Worm (Caenorhabditis elegans) whole organism, young adult: Measurements from ENCODE around the gene pqn-63.

Experiments
- B0019.2 ChIP-seq: fragments of 200-800 bp; sonication (Bioruptor generic); conservative IDR thresholded peaks from 2 replicates; pipeline ENCODE4 v1.3.6; 2022; ENCODE audit warnings: missing genetic modification reagents, missing genetic modification characterization, missing compliant biosample characterization
- B0035.1 ChIP-seq: sonication (generic microtip); optimal IDR thresholded peaks from 2 replicates; lab custom pipeline; 2016; ENCODE audit warnings: missing genetic modification characterization, mild to moderate bottlenecking, missing compliant biosample characterization, missing genotype, missing genetic modification reagents
- K12H6.12 ChIP-seq: fragments of 200-800 bp; sonication (Bioruptor generic); optimal IDR thresholded peaks from 2 replicates; lab custom pipeline; 2018; ENCODE audit warnings: mild to moderate bottlenecking, missing genetic modification characterization, missing compliant biosample characterization
- Y79H2A.3 ChIP-seq: fragments of 200-800 bp; sonication (Bioruptor generic); conservative IDR thresholded peaks from 2 replicates; pipeline ENCODE4 v1.3.6; 2022; ENCODE audit warnings: missing genetic modification reagents, missing genetic modification characterization, missing compliant biosample characterization
- ceh-27 ChIP-seq: fragments of 200-800 bp; sonication (Bioruptor generic); optimal IDR thresholded peaks from 2 replicates; lab custom pipeline; 2018; ENCODE audit warnings: mild to moderate bottlenecking, missing genetic modification characterization, moderate library complexity, missing compliant biosample characterization
- ceh-40 ChIP-seq: fragments of 200-800 bp; sonication (Bioruptor generic); IDR thresholded peaks from 2 replicates; pipeline ENCODE4 v1.3.6; 2022; ENCODE audit warnings: missing genetic modification characterization, missing compliant biosample characterization
- chd-7 ChIP-seq: sonication (generic microtip); optimal IDR thresholded peaks from 2 replicates; lab custom pipeline; 2016; ENCODE audit warnings: mild to moderate bottlenecking, missing genetic modification characterization, moderate library complexity, missing compliant biosample characterization
- dox-1 ChIP-seq: fragments of 200-800 bp; sonication (Bioruptor generic); IDR thresholded peaks from 2 replicates; pipeline ENCODE4 v1.3.6; 2022; ENCODE audit warnings: missing genetic modification reagents, missing genetic modification characterization, missing compliant biosample characterization
- dpl-1 ChIP-seq: fragments of 150-350 bp; optimal IDR thresholded peaks from 2 replicates; lab custom pipeline; 2014; ENCODE audit warnings: missing biosample characterization, missing genetic modification reagents, missing genetic modification characterization
- ekl-4 ChIP-seq: fragments of 200-800 bp; sonication (Bioruptor generic); IDR thresholded peaks from 2 replicates; pipeline ENCODE4 v1.3.6; 2022; ENCODE audit warnings: missing genetic modification reagents, missing genetic modification characterization, missing compliant biosample characterization
- fkh-3 ChIP-seq: sonication (generic microtip); optimal IDR thresholded peaks from 2 replicates; lab custom pipeline; 2016; ENCODE audit warnings: mild to moderate bottlenecking, missing genetic modification characterization, missing compliant biosample characterization
- hlh-12 ChIP-seq: sonication (generic microtip); optimal IDR thresholded peaks from 2 replicates; lab custom pipeline; 2016; ENCODE audit warnings: missing genetic modification characterization, missing compliant biosample characterization
- hrde-1 ChIP-seq: sonication (generic microtip); optimal IDR thresholded peaks from 2 replicates; lab custom pipeline; 2016; ENCODE audit warnings: missing genetic modification characterization, mild to moderate bottlenecking, missing compliant biosample characterization, moderate library complexity, missing genotype, missing genetic modification reagents, borderline replicate concordance
- hsf-1 ChIP-seq: fragments of 200-800 bp; sonication (Bioruptor generic); IDR thresholded peaks from 2 replicates; pipeline ENCODE4 v1.3.6; 2022; ENCODE audit warnings: missing genetic modification reagents, missing genetic modification characterization, missing compliant biosample characterization
- madf-8 ChIP-seq: fragments of 200-800 bp; sonication (Bioruptor generic); conservative IDR thresholded peaks from 2 replicates; pipeline ENCODE4 v1.3.6; 2022; ENCODE audit warnings: missing genetic modification reagents, missing genetic modification characterization, missing compliant biosample characterization
- mcd-1 ChIP-seq: fragments of 200-800 bp; sonication (Bioruptor generic); IDR thresholded peaks from 2 replicates; pipeline ENCODE4 v1.3.6; 2022; ENCODE audit warnings: missing genetic modification reagents, missing genetic modification characterization, missing compliant biosample characterization
- nfyb-1 ChIP-seq: fragments of 200-800 bp; sonication (Bioruptor generic); IDR thresholded peaks from 2 replicates; pipeline ENCODE4 v1.3.6; 2022; ENCODE audit warnings: missing genetic modification reagents, missing genetic modification characterization, missing compliant biosample characterization
- zim-3 ChIP-seq: sonication (generic microtip); optimal IDR thresholded peaks from 2 replicates; lab custom pipeline; 2017; ENCODE audit warnings: mild to moderate bottlenecking, missing genetic modification characterization, moderate library complexity, missing compliant biosample characterization
- ztf-26 ChIP-seq: sonication (generic microtip); optimal IDR thresholded peaks from 2 replicates; lab custom pipeline; 2017; ENCODE audit warnings: missing genetic modification characterization, missing compliant biosample characterization

Gene pqn-63

DNA sequence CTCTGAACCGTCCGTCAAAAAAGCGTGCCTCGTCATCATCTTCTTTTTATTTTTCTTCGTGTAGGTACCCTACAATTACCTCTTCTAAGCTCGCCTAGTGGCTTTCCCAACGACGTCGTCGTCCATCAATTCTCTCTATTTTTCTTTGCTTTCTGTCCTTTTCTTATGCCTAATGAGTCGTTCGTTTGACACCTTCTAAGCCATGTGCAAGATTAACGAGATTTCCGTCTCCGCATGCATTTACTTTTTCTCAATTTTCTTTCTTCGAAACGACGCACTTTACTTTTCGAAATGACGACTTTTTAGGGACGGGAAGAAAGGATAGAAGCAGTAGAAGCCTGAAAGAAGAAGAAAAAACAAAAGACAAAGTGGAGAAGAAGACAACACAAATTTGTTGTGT is 50.6 kb downstream of the pqn-63 start, which contains the start of gene ZK287.1:
Gene ZK287.1, plus strand, starts transcription at position 301 of the 400 bp plus-strand sequence.
- TF ChIP-seq K12H6.12 (tag; lab: Kevin White, UChicago) (no peak), ekl-4 (GFP tag; lab: Robert Waterston, UW) (no peak), dpl-1 (GFP tag; lab: Kevin White, UChicago) (no peak), hsf-1 (GFP tag; lab: Robert Waterston, UW) (no peak), ceh-27 (GFP tag; lab: Kevin White, UChicago) (no peak), fkh-3 (no peak), B0035.1 (no peak), mcd-1 (no peak), chd-7 (tag; lab: Kevin White, UChicago) (no peak), ztf-26 (no peak), hrde-1 (tag; lab: Kevin White, UChicago) (no peak), Y79H2A.3 (no peak), dox-1 (GFP tag; lab: Robert Waterston, UW) (no peak), ceh-40 (GFP tag; lab: Robert Waterston, UW) (no peak), hlh-12 (tag; lab: Kevin White, UChicago) (no peak), B0019.2 (GFP tag; lab: Robert Waterston, UW) (no peak), nfyb-1 (GFP tag; lab: Robert Waterston, UW) (no peak), zim-3 (no peak), madf-8 (GFP tag; lab: Robert Waterston, UW) (no peak)
